Fruit fly (Drosophila melanogaster): ENCODE results near the gene CG3436.
A peak's percentile ranks its signal among the peaks of the same experiment; 100 is the strongest.

The CG3436 gene

DNA sequence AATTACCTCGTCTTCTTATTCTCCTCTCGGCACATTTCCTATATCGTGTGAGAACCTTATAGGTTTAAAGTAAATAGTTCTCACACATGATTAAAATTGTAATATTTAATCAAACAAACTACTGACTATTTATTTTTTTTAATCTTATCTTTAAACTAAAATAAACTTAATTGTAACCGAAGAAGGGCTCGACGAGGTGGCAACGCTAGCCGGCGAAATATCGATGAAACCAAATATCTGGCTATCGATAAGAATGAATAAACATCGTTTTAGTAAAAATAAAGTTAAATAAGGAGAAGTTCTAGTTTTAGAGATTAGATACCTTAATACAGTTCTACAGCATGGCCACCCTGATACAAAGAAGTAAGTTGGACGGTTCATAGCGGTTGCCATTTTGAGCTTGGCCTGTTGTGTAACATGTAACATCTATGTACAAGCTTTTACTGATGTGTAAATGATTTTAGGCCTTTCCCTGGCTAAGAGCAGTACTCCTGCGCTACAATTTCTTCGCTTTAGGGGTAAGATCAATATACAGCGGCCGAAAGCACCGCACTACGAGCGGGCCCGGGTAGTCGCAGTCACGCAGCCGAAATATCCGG, 47.8 kb downstream of the CG3436 start, which contains the start of gene mRpL10 (continued):
- TF ChIP-seq CG18262 (tag; optimal IDR thresholded peaks at IDR 0.05) (peak; percentile 39), ham (GFP tag; IDR thresholded peaks at IDR 0.05) (no peak), Dad (GFP tag; optimal IDR thresholded peaks at IDR 0.05) (peak; percentile 16), CG10267 (tag; optimal IDR thresholded peaks at IDR 0.05) (peak; percentile 65), Rfx (GFP tag; IDR thresholded peaks at IDR 0.05) (peak; percentile 29; the same call in 1 of the 2 replicates), CG2889 (GFP tag; IDR thresholded peaks at IDR 0.05) (no peak), Atf6 (GFP tag; IDR thresholded peaks at IDR 0.05) (0 out of 2 replicates have a peak, but pooled peaks have one; percentile 11), CG13287 (GFP tag; IDR thresholded peaks at IDR 0.05; ENCODE audit: partially characterized antibody) (peak; percentile 94), Sry-δ (GFP tag; optimal IDR thresholded peaks at IDR 0.05) (peak; percentile 72), dm (GFP tag; optimal IDR thresholded peaks at IDR 0.05) (peak; percentile 46), corto (GFP tag; optimal IDR thresholded peaks at IDR 0.05) (peak; percentile 76), hbn (GFP tag; IDR thresholded peaks at IDR 0.05; ENCODE audit: partially characterized antibody) (peak; percentile 93), hkb (optimal IDR thresholded peaks at IDR 0.05) (no peak), hkb (GFP tag; IDR thresholded peaks at IDR 0.05) (0 out of 2 replicates have a peak, but pooled peaks have one; percentile 24), CG12071 (GFP tag; optimal IDR thresholded peaks at IDR 0.05) (no peak), stwl (tag; optimal IDR thresholded peaks at IDR 0.05) (peak; percentile 81), CG30403 (GFP tag; optimal IDR thresholded peaks at IDR 0.05) (peak; percentile 51), nmo (GFP tag; optimal IDR thresholded peaks at IDR 0.05) (no peak), knrl (GFP tag; IDR thresholded peaks at IDR 0.05; ENCODE audit: partially characterized antibody) (peak; percentile 91), tup (GFP tag; optimal IDR thresholded peaks at IDR 0.05) (no peak), gsb-n (tag; optimal IDR thresholded peaks at IDR 0.05) (no peak), az2 (GFP tag; optimal IDR thresholded peaks at IDR 0.05) (peak; percentile 14), chinmo (GFP tag; IDR thresholded peaks at IDR 0.05; ENCODE audit: partially characterized antibody) (peak; percentile 91), emc (GFP tag; optimal IDR thresholded peaks at IDR 0.05) (no peak), CG7556 (GFP tag; optimal IDR thresholded peaks at IDR 0.05) (peak; percentile 24), jigr1 (GFP tag; IDR thresholded peaks at IDR 0.05) (peak; percentile 64; the same call in 1 of the 3 replicates), Fer1 (GFP tag; optimal IDR thresholded peaks at IDR 0.05) (peak; percentile 43), Doc3 (GFP tag; IDR thresholded peaks at IDR 0.05; ENCODE audit: partially characterized antibody) (peak; percentile 88), tna (GFP tag; IDR thresholded peaks at IDR 0.05; ENCODE audit: partially characterized antibody) (peak; percentile 62), Dp (GFP tag; optimal IDR thresholded peaks at IDR 0.05) (peak; percentile 27), trh (GFP tag; optimal IDR thresholded peaks at IDR 0.05) (no peak), E2f2 (GFP tag; IDR thresholded peaks at IDR 0.05) (peak; percentile 37; the same call in 1 of the 2 replicates), Poxn (GFP tag; IDR thresholded peaks at IDR 0.05) (no peak), hb (GFP tag; IDR thresholded peaks at IDR 0.05; ENCODE audit: partially characterized antibody) (peak; percentile 81), CG2116 (GFP tag; optimal IDR thresholded peaks at IDR 0.05) (peak; percentile 68), row (GFP tag; IDR thresholded peaks at IDR 0.05) (peak; percentile 64), Ets97D (GFP tag; optimal IDR thresholded peaks at IDR 0.05) (peak; percentile 52), stc (GFP tag; IDR thresholded peaks at IDR 0.05) (no peak), ems (GFP tag; optimal IDR thresholded peaks at IDR 0.05) (peak; percentile 35), vvl (GFP tag; IDR thresholded peaks at IDR 0.05) (peak; percentile 60; the same call in 1 of the 2 replicates), CG13424 (tag; optimal IDR thresholded peaks at IDR 0.05) (peak; percentile 42), nom (GFP tag; optimal IDR thresholded peaks at IDR 0.05) (peak; percentile 19), Chrac-16 (GFP tag; optimal IDR thresholded peaks at IDR 0.05) (peak; percentile 11), CG12659 (GFP tag; optimal IDR thresholded peaks at IDR 0.05) (peak; percentile 84), dpn (GFP tag; optimal IDR thresholded peaks at IDR 0.05) (peak; percentile 28 to 46), so (GFP tag; IDR thresholded peaks at IDR 0.05) (no peak), nerfin-1 (tag; optimal IDR thresholded peaks at IDR 0.05) (peak; percentile 20), BEAF-32 (GFP tag; optimal IDR thresholded peaks at IDR 0.05) (peak; percentile 90), disco-r (GFP tag; optimal IDR thresholded peaks at IDR 0.05) (no peak)

Measured in whole organism, embryonic.